Worm (Caenorhabditis elegans) whole organism, young adult: ENCODE data around the gene sec-22.

Experiments used
- Y67H2A.10 ChIP-seq: fragments of 200-800 bp; sonication (Bioruptor generic); conservative IDR thresholded peaks from 2 replicates; pipeline ENCODE4 v1.3.6; 2022; ENCODE audit warnings: missing genetic modification reagents, missing genetic modification characterization, missing compliant biosample characterization
- attf-6 ChIP-seq: fragments of 200-800 bp; sonication (Bioruptor generic); IDR thresholded peaks from 2 replicates; pipeline ENCODE4 v1.3.6; 2022; ENCODE audit warnings: missing genetic modification reagents, missing genetic modification characterization, missing compliant biosample characterization
- ceh-58 ChIP-seq: fragments of 200-800 bp; sonication (Bioruptor generic); IDR thresholded peaks from 2 replicates; pipeline ENCODE4 v1.3.6; 2022; ENCODE audit warnings: missing genetic modification characterization, missing compliant biosample characterization
- lsl-1 ChIP-seq: fragments of 200-800 bp; sonication (Bioruptor generic); optimal IDR thresholded peaks from 2 replicates; lab custom pipeline; 2018; ENCODE audit warnings: mild to moderate bottlenecking, missing genetic modification characterization, moderate library complexity, missing compliant biosample characterization
- mxl-1 ChIP-seq: sonication (generic microtip); optimal IDR thresholded peaks from 2 replicates; lab custom pipeline; 2016; ENCODE audit warnings: missing genetic modification characterization, missing compliant biosample characterization
- nfyb-1 ChIP-seq: fragments of 200-800 bp; sonication (Bioruptor generic); IDR thresholded peaks from 2 replicates; pipeline ENCODE4 v1.3.6; 2022; ENCODE audit warnings: missing genetic modification reagents, missing genetic modification characterization, missing compliant biosample characterization
- unc-62 ChIP-seq: fragments of 150-350 bp; optimal IDR thresholded peaks from 2 replicates; lab custom pipeline; 2014; ENCODE audit warnings: missing biosample characterization, missing genetic modification reagents, missing genetic modification characterization

DNA sequence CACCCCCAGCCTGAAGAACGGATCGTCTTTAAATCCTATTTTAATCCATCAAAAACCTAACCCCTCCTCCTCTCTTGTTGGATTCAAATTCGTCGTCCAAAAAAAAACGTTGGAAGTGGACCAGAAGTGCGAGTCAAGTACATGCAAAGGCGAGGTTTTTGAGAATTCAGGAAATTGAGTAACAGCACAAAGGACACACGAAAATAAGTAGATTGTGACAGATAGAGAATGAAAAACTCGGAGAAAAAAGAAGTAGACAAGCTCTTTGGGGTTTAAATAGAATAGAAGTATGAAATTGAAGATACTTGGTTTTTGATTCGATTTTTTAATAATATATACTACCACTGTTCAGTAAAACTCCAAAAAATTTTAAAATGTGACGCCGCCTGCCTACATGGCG lies 20.6 kb upstream of the sec-22 start:
- TF ChIP-seq lsl-1 (GFP tag; lab: Kevin White, UChicago) (no peak), unc-62 (GFP tag; lab: Kevin White, UChicago) (no peak), ceh-58 (no peak), attf-6 (no peak), nfyb-1 (no peak), Y67H2A.10 (no peak), mxl-1 (tag; lab: Kevin White, UChicago) (no peak)
